Fruit fly (Drosophila melanogaster): ENCODE results near the gene CG11151.
A peak's percentile ranks its signal among the peaks of the same experiment; 100 is the strongest.

The CG11151 gene

dm6 chrX:13756776-13757312 is 17.3 kb downstream of the CG11151 start, which contains the start of the genes CG32625 and Rtc1 (continued):
- TF ChIP-seq Pdp1 (GFP tag; optimal IDR thresholded peaks at IDR 0.05) = peak in 1 of 2 experiments; percentile 4
- no peak for TF ChIP-seq Nf-YA (GFP tag; IDR thresholded peaks at IDR 0.05)
- TF ChIP-seq eve (GFP tag; optimal IDR thresholded peaks at IDR 0.05) = no peak
- no peak for TF ChIP-seq CG18764 (GFP tag; optimal IDR thresholded peaks at IDR 0.05)
- peak; percentile 44; the same call in 1 of the 3 replicates for TF ChIP-seq H15 (GFP tag; IDR thresholded peaks at IDR 0.05)
- TF ChIP-seq CG14667 (GFP tag; IDR thresholded peaks at IDR 0.05) = 0 out of 2 replicates have a peak, but pooled peaks have one; percentile 13
- no peak for TF ChIP-seq salm (tag; optimal IDR thresholded peaks at IDR 0.05)
- peak; percentile 53 for TF ChIP-seq CG10147 (GFP tag; optimal IDR thresholded peaks at IDR 0.05)
- no peak for TF ChIP-seq CG11093 (GFP tag; IDR thresholded peaks at IDR 0.05)
- no peak for TF ChIP-seq grn (GFP tag; optimal IDR thresholded peaks at IDR 0.05)
- no peak for TF ChIP-seq yki (optimal IDR thresholded peaks at IDR 0.05)
- TF ChIP-seq gcm2 (GFP tag; optimal IDR thresholded peaks at IDR 0.05) = no peak
- TF ChIP-seq HmgD (GFP tag; optimal IDR thresholded peaks at IDR 0.05) = no peak
- TF ChIP-seq fd102C (GFP tag; optimal IDR thresholded peaks at IDR 0.05) = no peak
- TF ChIP-seq unpg (GFP tag; optimal IDR thresholded peaks at IDR 0.05) = peak; percentile 61
- peak; percentile 74 for TF ChIP-seq stwl (tag; optimal IDR thresholded peaks at IDR 0.05)
- TF ChIP-seq CG10274 (GFP tag; optimal IDR thresholded peaks at IDR 0.05) = peak; percentile 8
- TF ChIP-seq dysf (GFP tag; IDR thresholded peaks at IDR 0.05) = peak; percentile 51
- TF ChIP-seq disco-r (GFP tag; optimal IDR thresholded peaks at IDR 0.05) = no peak
- TF ChIP-seq gsb-n (tag; optimal IDR thresholded peaks at IDR 0.05) = peak; percentile 7
- TF ChIP-seq B-H1 (GFP tag; IDR thresholded peaks at IDR 0.05) = no peak
- TF ChIP-seq rib (GFP tag; IDR thresholded peaks at IDR 0.05) = no peak
- peak; percentile 61 for TF ChIP-seq CG32532 (GFP tag; IDR thresholded peaks at IDR 0.05)
- no peak for TF ChIP-seq Dad (GFP tag; optimal IDR thresholded peaks at IDR 0.05)
- peak; percentile 14 for TF ChIP-seq fd3F (GFP tag; optimal IDR thresholded peaks at IDR 0.05)
- TF ChIP-seq ERR (GFP tag; optimal IDR thresholded peaks at IDR 0.05) = no peak
- no peak for TF ChIP-seq ash1 (GFP tag; optimal IDR thresholded peaks at IDR 0.05)
- TF ChIP-seq Poxn (GFP tag; IDR thresholded peaks at IDR 0.05) = no peak
- no peak for TF ChIP-seq CG5245 (GFP tag; optimal IDR thresholded peaks at IDR 0.05)
- TF ChIP-seq pnt (GFP tag; optimal IDR thresholded peaks at IDR 0.05) = no peak
- TF ChIP-seq da (GFP tag; optimal IDR thresholded peaks at IDR 0.05) = no peak
- TF ChIP-seq Blimp-1 (GFP tag; optimal IDR thresholded peaks at IDR 0.05) = peak; percentile 52
- TF ChIP-seq Ada2b (GFP tag; IDR thresholded peaks at IDR 0.05) = peak; percentile 53
- peak; percentile 21 for TF ChIP-seq CG13123 (GFP tag; optimal IDR thresholded peaks at IDR 0.05)
- no peak for TF ChIP-seq org-1 (GFP tag; optimal IDR thresholded peaks at IDR 0.05)
- TF ChIP-seq CG2678 (tag; optimal IDR thresholded peaks at IDR 0.05) = peak; percentile 62
- 0 out of 2 replicates have a peak, but pooled peaks have one; percentile 30 for TF ChIP-seq Atf6 (GFP tag; IDR thresholded peaks at IDR 0.05)
- TF ChIP-seq onecut (GFP tag; IDR thresholded peaks at IDR 0.05) = no peak
- TF ChIP-seq p53 (GFP tag; optimal IDR thresholded peaks at IDR 0.05) = no peak
- TF ChIP-seq sqz (GFP tag; optimal IDR thresholded peaks at IDR 0.05) = no peak
- no peak for TF ChIP-seq C15 (GFP tag; IDR thresholded peaks at IDR 0.05)
- no peak for TF ChIP-seq kni (GFP tag; optimal IDR thresholded peaks at IDR 0.05)
- no peak for TF ChIP-seq pros (GFP tag; optimal IDR thresholded peaks at IDR 0.05)
- no peak for TF ChIP-seq Mad (GFP tag; optimal IDR thresholded peaks at IDR 0.05)
- no peak for TF ChIP-seq CG8359 (GFP tag; optimal IDR thresholded peaks at IDR 0.05; ENCODE audit: borderline replicate concordance)
- no peak for TF ChIP-seq Antp (GFP tag; optimal IDR thresholded peaks at IDR 0.05)
- TF ChIP-seq CG9437 (GFP tag; optimal IDR thresholded peaks at IDR 0.05) = no peak
- no peak for TF ChIP-seq CG10543 (GFP tag; optimal IDR thresholded peaks at IDR 0.05)
- no peak for TF ChIP-seq Hey (tag; optimal IDR thresholded peaks at IDR 0.05)
- TF ChIP-seq Dref (GFP tag; IDR thresholded peaks at IDR 0.05) = peak; percentile 83
- TF ChIP-seq wdn (GFP tag; IDR thresholded peaks at IDR 0.05) = no peak
- no peak for TF ChIP-seq CG17568 (GFP tag; optimal IDR thresholded peaks at IDR 0.05)
